Worm (Caenorhabditis elegans) whole organism, late embryonic: ENCODE data around the gene C50B6.1.

Source experiments
- C38D4.7 ChIP-seq: fragments of 200-800 bp; sonication (Bioruptor generic); optimal IDR thresholded peaks from 2 replicates; lab custom pipeline; 2018; ENCODE audit warnings: mild to moderate bottlenecking, missing genetic modification characterization, moderate library complexity, missing compliant biosample characterization
- ceh-45 ChIP-seq: fragments of 200-800 bp; sonication (Bioruptor generic); IDR thresholded peaks from 2 replicates; pipeline ENCODE4 v1.3.6; 2022; ENCODE audit warnings: missing genetic modification reagents, missing genetic modification characterization, missing compliant biosample characterization
- ceh-6 ChIP-seq: fragments of 200-800 bp; sonication (Bioruptor generic); optimal IDR thresholded peaks from 2 replicates; lab custom pipeline; 2018; ENCODE audit warnings: mild to moderate bottlenecking, missing genetic modification characterization, missing compliant biosample characterization
- fkh-10 ChIP-seq: fragments of 150-350 bp; optimal IDR thresholded peaks from 2 replicates; lab custom pipeline; 2014; ENCODE audit warnings: missing biosample characterization, missing genetic modification reagents, missing genetic modification characterization

DNA sequence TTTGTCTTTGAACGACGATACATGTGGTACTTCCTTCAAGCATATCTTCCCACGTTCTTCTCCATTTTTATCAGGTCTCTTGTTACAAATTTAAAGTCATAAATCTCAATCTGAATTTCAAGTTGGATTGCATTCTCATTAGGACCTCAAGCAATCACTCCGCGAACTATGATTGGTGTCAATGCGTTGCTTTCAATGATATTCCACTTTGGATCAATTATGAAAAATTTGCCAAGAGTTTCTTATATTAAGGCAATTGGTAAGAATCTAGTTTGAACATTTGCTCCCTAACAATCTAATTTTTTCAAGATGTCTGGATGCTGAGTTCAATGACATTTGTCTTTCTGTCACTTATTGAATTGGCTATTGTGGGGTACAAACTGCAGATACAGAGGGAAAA lies 33.5 kb downstream of the C50B6.1 start:
- no peak for TF ChIP-seq C38D4.7 (GFP tag; lab: Kevin White, UChicago)
- no peak for TF ChIP-seq ceh-6
- TF ChIP-seq ceh-45 (GFP tag; lab: Robert Waterston, UW) = no peak
- no peak for TF ChIP-seq fkh-10 (GFP tag; lab: Kevin White, UChicago)
